Fruit fly (Drosophila melanogaster) whole organism, adult: ENCODE measurements around the gene Irp-1B.

Experiments
- CG11617 ChIP-seq: fragments of 200-800 bp; sonication (Bioruptor generic); optimal IDR thresholded peaks from 2 replicates; lab custom pipeline; 2017; ENCODE audit warnings: mild to moderate bottlenecking, missing biosample characterization, missing genetic modification reagents, missing genetic modification characterization
- CG12768 ChIP-seq: fragments of 200-800 bp; sonication (Bioruptor generic); optimal IDR thresholded peaks from 2 replicates; lab custom pipeline; 2017; ENCODE audit warnings: missing biosample characterization, missing genetic modification characterization, mild to moderate bottlenecking, moderate library complexity, missing genetic modification reagents
- CG14711 ChIP-seq: fragments of 200-800 bp; sonication (Bioruptor generic); optimal IDR thresholded peaks from 2 replicates; lab custom pipeline; 2018; ENCODE audit warnings: missing biosample characterization, mild to moderate bottlenecking, missing genetic modification characterization, moderate library complexity
- CG1620 ChIP-seq: fragments of 200-800 bp; sonication (Bioruptor generic); optimal IDR thresholded peaks from 2 replicates; lab custom pipeline; 2016; ENCODE audit warnings: missing biosample characterization, missing genetic modification characterization
- CG33017 ChIP-seq: fragments of 200-800 bp; sonication (Bioruptor generic); optimal IDR thresholded peaks from 2 replicates; lab custom pipeline; 2018; ENCODE audit warnings: missing biosample characterization, mild to moderate bottlenecking, missing genetic modification characterization, moderate library complexity
- CG5204 ChIP-seq: fragments of 200-800 bp; sonication (Bioruptor generic); optimal IDR thresholded peaks from 2 replicates; lab custom pipeline; 2016; ENCODE audit warnings: missing biosample characterization, missing genetic modification characterization
- CG7045 ChIP-seq: fragments of 200-800 bp; sonication (Bioruptor generic); optimal IDR thresholded peaks from 2 replicates; lab custom pipeline; 2017; ENCODE audit warnings: missing biosample characterization, mild to moderate bottlenecking, missing genetic modification characterization
- CG7101 ChIP-seq: fragments of 200-800 bp; sonication (Bioruptor generic); optimal IDR thresholded peaks from 2 replicates; lab custom pipeline; 2018; ENCODE audit warnings: missing biosample characterization, mild to moderate bottlenecking, missing genetic modification characterization, moderate library complexity
- Clk ChIP-seq: fragments of 200-800 bp; sonication (Bioruptor generic); optimal IDR thresholded peaks from 2 replicates; lab custom pipeline; 2017; ENCODE audit warnings: missing biosample characterization, missing genetic modification characterization
- Crg-1 ChIP-seq: fragments of 200-800 bp; sonication (Bioruptor generic); optimal IDR thresholded peaks from 2 replicates; lab custom pipeline; 2016; ENCODE audit warnings: missing biosample characterization, missing genetic modification characterization
- Hr96 ChIP-seq: fragments of 200-800 bp; sonication (Bioruptor generic); optimal IDR thresholded peaks from 2 replicates; lab custom pipeline; 2016; ENCODE audit warnings: missing biosample characterization, missing genetic modification characterization
- Mnt ChIP-seq: fragments of 200-800 bp; sonication (Bioruptor generic); optimal IDR thresholded peaks from 2 replicates; lab custom pipeline; 2016; ENCODE audit warnings: missing biosample characterization, mild to moderate bottlenecking, missing genetic modification characterization
- bab1 ChIP-seq: fragments of 200-800 bp; sonication (Bioruptor generic); optimal IDR thresholded peaks from 3 replicates; lab custom pipeline; 2019; ENCODE audit warnings: missing biosample characterization, mild to moderate bottlenecking, missing genetic modification characterization, moderate library complexity
- cic ChIP-seq: fragments of 200-800 bp; sonication (Bioruptor generic); optimal IDR thresholded peaks from 2 replicates; lab custom pipeline; 2017; ENCODE audit warnings: missing biosample characterization, mild to moderate bottlenecking, missing genetic modification characterization, moderate library complexity
- cnc ChIP-seq, 2 experiments: fragments of >200 bp; optimal IDR thresholded peaks; 2 replicates each; lab custom pipeline; 2017
- kay ChIP-seq: fragments of 200-800 bp; sonication (Bioruptor generic); peaks from one replicate; lab custom pipeline; 2016; ENCODE audit warnings: missing biosample characterization, missing genetic modification characterization, borderline replicate concordance
- ovo ChIP-seq: fragments of 200-800 bp; sonication (Bioruptor generic); optimal IDR thresholded peaks from 2 replicates; lab custom pipeline; 2016; ENCODE audit warnings: missing biosample characterization, missing genetic modification characterization
- pad ChIP-seq: fragments of 200-800 bp; sonication (Bioruptor generic); optimal IDR thresholded peaks from 3 replicates; lab custom pipeline; 2017; ENCODE audit warnings: missing biosample characterization, missing genetic modification characterization, mild to moderate bottlenecking, moderate library complexity, missing genetic modification reagents
- tj ChIP-seq: fragments of 200-800 bp; sonication (Bioruptor generic); optimal IDR thresholded peaks from 3 replicates; lab custom pipeline; 2017; ENCODE audit warnings: missing biosample characterization, mild to moderate bottlenecking, missing genetic modification characterization, moderate library complexity
- toe ChIP-seq: fragments of 200-800 bp; sonication (Bioruptor generic); optimal IDR thresholded peaks from 2 replicates; lab custom pipeline; 2016; ENCODE audit warnings: missing biosample characterization, missing genetic modification characterization

Irp-1B gene

dm6 chr3R:10412550-10413459 is at the start of gene Irp-1B, which contains the start of gene Rrp46:
Irp-1B (minus strand) TSS chr3R:10412869.
Rrp46 (plus strand) TSS chr3R:10413301.
- TF ChIP-seq Crg-1 (GFP tag; lab: Kevin White, UChicago) (peak; percentile 33), Clk (GFP tag; lab: Kevin White, UChicago) (no peak), cic (GFP tag; lab: Kevin White, UChicago) (peak; percentile 18), CG1620 (GFP tag; lab: Kevin White, UChicago) (peak; percentile 37), CG12768 (peak; percentile 8), Mnt (GFP tag; lab: Kevin White, UChicago) (peak; percentile 11), CG7101 (tag; lab: Kevin White, UChicago) (no peak), tj (GFP tag; lab: Kevin White, UChicago) (peak; percentile 39), cnc (optimal IDR thresholded peaks at IDR 0.05; lab: Kevin White, UChicago) (no peak), toe (peak; percentile 32), CG11617 (no peak)

- TF ChIP-seq CG7045 (no peak), pad (no peak), Clk (GFP tag; lab: Kevin White, UChicago) (no peak), CG5204 (GFP tag; lab: Kevin White, UChicago) (no peak), kay (no peak), toe (no peak)
Measured at dm6 chr3R:10454909-10455308, 42.2 kb upstream of the Irp-1B start.

dm6 chr3R:10448957-10449356 is 36.3 kb upstream of the Irp-1B start:
- TF ChIP-seq tj (GFP tag; lab: Kevin White, UChicago) (no peak), kay (no peak)

dm6 chr3R:10436989-10437388 is 24.3 kb upstream of the Irp-1B start:
- no peak for TF ChIP-seq CG7101 (tag; lab: Kevin White, UChicago)
- no peak for TF ChIP-seq cnc (optimal IDR thresholded peaks at IDR 0.05; lab: Kevin White, UChicago)
- TF ChIP-seq Hr96 (GFP tag; lab: Kevin White, UChicago), result no peak
- TF ChIP-seq CG5204 (GFP tag; lab: Kevin White, UChicago), result no peak
- no peak for TF ChIP-seq cic (GFP tag; lab: Kevin White, UChicago)
- no peak for TF ChIP-seq tj (GFP tag; lab: Kevin White, UChicago)
- no peak for TF ChIP-seq CG1620 (GFP tag; lab: Kevin White, UChicago)
- no peak for TF ChIP-seq bab1 (GFP tag; lab: Kevin White, UChicago)
- TF ChIP-seq Crg-1 (GFP tag; lab: Kevin White, UChicago), result no peak
- no peak for TF ChIP-seq toe

- TF ChIP-seq Hr96 (GFP tag; lab: Kevin White, UChicago) (no peak), kay (peak; percentile 84)
Measured at dm6 chr3R:10434489-10434888, 21.8 kb upstream of the Irp-1B start, which contains the start of gene Cyp12e1. Cyp12e1 (plus strand) TSS chr3R:10434789.

dm6 chr3R:10433408-10433980 is 20.8 kb upstream of the Irp-1B start:
- TF ChIP-seq Mnt (GFP tag; lab: Kevin White, UChicago) (no peak), pad (no peak), CG7045 (no peak), bab1 (GFP tag; lab: Kevin White, UChicago) (no peak), ovo (GFP tag; lab: Kevin White, UChicago) (no peak), CG12768 (no peak), Hr96 (GFP tag; lab: Kevin White, UChicago) (no peak), Crg-1 (GFP tag; lab: Kevin White, UChicago) (no peak), Clk (GFP tag; lab: Kevin White, UChicago) (no peak), toe (no peak), CG7101 (tag; lab: Kevin White, UChicago) (no peak), CG1620 (GFP tag; lab: Kevin White, UChicago) (no peak), cic (GFP tag; lab: Kevin White, UChicago) (no peak), cnc (optimal IDR thresholded peaks at IDR 0.05; lab: Kevin White, UChicago) (no peak), CG5204 (GFP tag; lab: Kevin White, UChicago) (no peak), CG14711 (tag; lab: Kevin White, UChicago) (no peak)

dm6 chr3R:10431089-10431488 is 18.4 kb upstream of the Irp-1B start:
- TF ChIP-seq Crg-1 (GFP tag; lab: Kevin White, UChicago) (no peak), pad (no peak), Mnt (GFP tag; lab: Kevin White, UChicago) (no peak), Clk (GFP tag; lab: Kevin White, UChicago) (no peak), CG1620 (GFP tag; lab: Kevin White, UChicago) (no peak), CG14711 (tag; lab: Kevin White, UChicago) (no peak), CG33017 (tag; lab: Kevin White, UChicago) (no peak), CG11617 (no peak), toe (no peak), CG5204 (GFP tag; lab: Kevin White, UChicago) (no peak), CG12768 (no peak), CG7045 (no peak), tj (GFP tag; lab: Kevin White, UChicago) (no peak), Hr96 (GFP tag; lab: Kevin White, UChicago) (no peak), CG7101 (tag; lab: Kevin White, UChicago) (no peak), bab1 (GFP tag; lab: Kevin White, UChicago) (no peak), cnc (optimal IDR thresholded peaks at IDR 0.05; lab: Kevin White, UChicago) (no peak)
